Worm (Caenorhabditis elegans) whole organism, late embryonic: ENCODE measurements around the gene srg-3.

Experiments
- ama-1 ChIP-seq: fragments of 150-350 bp; optimal IDR thresholded peaks from 2 replicates; lab custom pipeline; 2014
- gmeb-2 ChIP-seq: sonication (generic microtip); optimal IDR thresholded peaks from 2 replicates; lab custom pipeline; 2016; ENCODE audit warnings: missing genetic modification characterization, inconsistent platforms, missing compliant biosample characterization
- hlh-15 ChIP-seq: sonication (generic microtip); optimal IDR thresholded peaks from 2 replicates; lab custom pipeline; 2016; ENCODE audit warnings: missing genetic modification characterization, missing compliant biosample characterization
- pha-2 ChIP-seq: sonication (generic microtip); optimal IDR thresholded peaks from 2 replicates; lab custom pipeline; 2017; ENCODE audit warnings: mild to moderate bottlenecking, missing genetic modification characterization, missing compliant biosample characterization
- unc-86 ChIP-seq: sonication (generic microtip); optimal IDR thresholded peaks from 2 replicates; lab custom pipeline; 2016; ENCODE audit warnings: missing genetic modification characterization, missing compliant biosample characterization

ce11 chrIII:6300297-6300696, 30.1 kb upstream of the srg-3 start:
- TF ChIP-seq unc-86 (tag; lab: Kevin White, UChicago) (no peak), gmeb-2 (tag; lab: Kevin White, UChicago) (no peak), pha-2 (tag; lab: Kevin White, UChicago) (no peak), ama-1 (no peak), hlh-15 (tag; lab: Kevin White, UChicago) (no peak)
